Worm (Caenorhabditis elegans) whole organism, midembryonic: ENCODE data around the gene dpy-4.

Experiments used
- T22C8.4 ChIP-seq: fragments of 200-800 bp; sonication (Bioruptor generic); IDR thresholded peaks from 2 replicates; pipeline ENCODE4 v1.3.6; 2022; ENCODE audit warnings: missing genetic modification characterization, missing compliant biosample characterization
- cog-1 ChIP-seq: sonication (generic microtip); optimal IDR thresholded peaks from 2 replicates; lab custom pipeline; 2016; ENCODE audit warnings: missing genetic modification characterization, missing compliant biosample characterization
- flt-1 ChIP-seq: fragments of 200-800 bp; sonication (Bioruptor generic); IDR thresholded peaks from 2 replicates; pipeline ENCODE4 v1.3.6; 2022; ENCODE audit warnings: missing genetic modification characterization, missing compliant biosample characterization
- klf-2 ChIP-seq: fragments of 200-800 bp; sonication (Bioruptor generic); conservative IDR thresholded peaks from 2 replicates; pipeline ENCODE4 v1.3.6; 2022; ENCODE audit warnings: missing genetic modification reagents, missing genetic modification characterization, missing compliant biosample characterization
- med-1 ChIP-seq: sonication (generic microtip); optimal IDR thresholded peaks from 2 replicates; lab custom pipeline; 2017; ENCODE audit warnings: missing genetic modification characterization, mild to moderate bottlenecking, missing compliant biosample characterization, antibody characterized with exemption, missing genetic modification reagents; ENCODE audit not compliant: insufficient read depth
- ref-1 ChIP-seq: fragments of 200-800 bp; sonication (Bioruptor generic); conservative IDR thresholded peaks from 2 replicates; pipeline ENCODE4 v1.3.6; 2022; ENCODE audit warnings: missing genetic modification reagents, missing genetic modification characterization, missing compliant biosample characterization
- tab-1 ChIP-seq: fragments of 200-800 bp; sonication (Bioruptor generic); IDR thresholded peaks from 2 replicates; pipeline ENCODE4 v1.3.6; 2022; ENCODE audit warnings: missing genetic modification characterization, missing compliant biosample characterization
- ztf-23 ChIP-seq: fragments of 200-800 bp; sonication (Bioruptor generic); IDR thresholded peaks from 2 replicates; pipeline ENCODE4 v1.3.6; 2022; ENCODE audit warnings: missing genetic modification reagents, missing genetic modification characterization, missing compliant biosample characterization
- ztf-29 ChIP-seq: fragments of 200-800 bp; sonication (Bioruptor generic); IDR thresholded peaks from 2 replicates; pipeline ENCODE4 v1.3.6; 2022; ENCODE audit warnings: missing genetic modification reagents, missing genetic modification characterization, missing compliant biosample characterization

dpy-4 gene

ce11 chrIV:14978204-14978603 lies 8.4 kb downstream of the dpy-4 start:
- TF ChIP-seq T22C8.4 (GFP tag; lab: Robert Waterston, UW) (no peak), cog-1 (tag; lab: Kevin White, UChicago) (no peak), tab-1 (no peak), flt-1 (GFP tag; lab: Robert Waterston, UW) (no peak), med-1 (GFP tag; lab: Kevin White, UChicago) (no peak), ref-1 (GFP tag; lab: Robert Waterston, UW) (no peak), ztf-29 (GFP tag; lab: Robert Waterston, UW) (no peak), ztf-23 (GFP tag; lab: Robert Waterston, UW) (no peak)

- TF ChIP-seq T22C8.4 (GFP tag; lab: Robert Waterston, UW) (no peak), ref-1 (GFP tag; lab: Robert Waterston, UW) (no peak), ztf-29 (GFP tag; lab: Robert Waterston, UW) (no peak), cog-1 (tag; lab: Kevin White, UChicago) (no peak), flt-1 (GFP tag; lab: Robert Waterston, UW) (no peak), tab-1 (no peak), klf-2 (GFP tag; lab: Robert Waterston, UW) (no peak), med-1 (GFP tag; lab: Kevin White, UChicago) (no peak), ztf-23 (GFP tag; lab: Robert Waterston, UW) (no peak)
Measured at ce11 chrIV:14960061-14960460, 26.5 kb downstream of the dpy-4 start.

DNA sequence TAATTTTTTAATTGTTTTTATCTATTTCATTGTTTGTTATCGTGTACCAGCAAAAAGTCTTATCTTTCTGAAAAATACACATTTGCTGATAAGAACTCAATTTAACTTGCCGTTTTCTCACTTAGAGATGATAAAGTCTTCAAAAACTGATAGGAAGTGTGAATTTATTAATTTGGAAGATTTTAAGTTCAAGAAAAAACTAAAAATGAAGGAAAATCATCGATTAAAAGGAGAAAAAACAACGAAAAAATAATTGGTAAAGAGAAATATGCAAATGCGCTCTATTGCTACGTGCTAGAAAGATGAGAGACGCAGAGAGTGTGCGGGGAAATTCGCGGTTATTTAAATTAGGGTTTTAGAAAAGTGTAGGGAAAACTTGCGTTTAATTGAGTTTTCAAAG lies 27.2 kb downstream of the dpy-4 start:
- no peak for TF ChIP-seq klf-2 (GFP tag; lab: Robert Waterston, UW)

DNA sequence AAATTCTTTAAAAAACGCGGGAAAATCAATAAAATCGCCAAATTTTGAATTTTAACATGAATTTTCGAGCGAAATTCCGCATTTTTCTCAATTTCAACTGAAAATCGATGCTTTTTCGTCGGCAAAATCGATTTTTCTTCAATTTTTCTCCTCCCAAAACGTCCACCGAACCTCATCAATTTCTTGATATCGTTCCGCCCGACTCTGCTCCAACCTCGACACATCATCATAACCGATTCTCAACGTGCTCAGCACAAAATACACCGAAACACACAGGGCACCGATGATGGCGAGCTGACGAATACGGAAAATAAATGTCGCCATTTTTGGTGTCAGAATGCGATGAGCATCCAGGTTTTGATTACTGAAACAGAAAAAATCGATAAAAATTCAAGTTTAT lies 28.0 kb downstream of the dpy-4 start, which contains the start of gene Y41E3.1:
Gene Y41E3.1 (minus strand): TSS at position 324 of the 400 bp plus-strand sequence.
- TF ChIP-seq ztf-23 (GFP tag; lab: Robert Waterston, UW): no peak
- no peak for TF ChIP-seq ztf-29 (GFP tag; lab: Robert Waterston, UW)
- no peak for TF ChIP-seq ref-1 (GFP tag; lab: Robert Waterston, UW)
- no peak for TF ChIP-seq T22C8.4 (GFP tag; lab: Robert Waterston, UW)
- no peak for TF ChIP-seq klf-2 (GFP tag; lab: Robert Waterston, UW)
- TF ChIP-seq tab-1: no peak
- no peak for TF ChIP-seq cog-1 (tag; lab: Kevin White, UChicago)
- no peak for TF ChIP-seq flt-1 (GFP tag; lab: Robert Waterston, UW)

ce11 chrIV:14956693-14957281 lies 29.8 kb downstream of the dpy-4 start:
- TF ChIP-seq cog-1 (tag; lab: Kevin White, UChicago): no peak
- no peak for TF ChIP-seq T22C8.4 (GFP tag; lab: Robert Waterston, UW)
- TF ChIP-seq klf-2 (GFP tag; lab: Robert Waterston, UW): no peak
- TF ChIP-seq tab-1: no peak
- no peak for TF ChIP-seq ztf-23 (GFP tag; lab: Robert Waterston, UW)
- TF ChIP-seq ztf-29 (GFP tag; lab: Robert Waterston, UW): no peak
- TF ChIP-seq ref-1 (GFP tag; lab: Robert Waterston, UW): no peak
- TF ChIP-seq flt-1 (GFP tag; lab: Robert Waterston, UW): no peak
- TF ChIP-seq med-1 (GFP tag; lab: Kevin White, UChicago): no peak

DNA sequence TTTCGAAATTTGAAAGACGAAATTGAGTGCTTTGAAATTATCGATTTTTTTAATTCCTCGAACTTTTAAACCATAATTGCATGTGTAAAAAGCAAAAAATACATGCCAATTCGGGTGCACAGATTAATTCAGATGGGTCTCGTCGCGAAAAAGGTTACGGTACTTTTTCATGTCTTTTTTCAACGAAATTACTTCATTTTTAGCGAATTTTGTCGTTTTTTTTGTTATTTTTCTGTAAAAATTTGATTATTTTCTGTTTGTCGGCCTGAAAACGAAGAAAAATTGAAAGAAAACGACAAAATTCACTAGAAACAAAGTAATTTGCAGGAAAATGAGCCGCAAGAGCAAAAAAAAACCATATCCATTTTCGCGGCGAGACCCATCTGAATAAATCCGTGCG lies 31.7 kb downstream of the dpy-4 start:
- TF ChIP-seq cog-1 (tag; lab: Kevin White, UChicago) (no peak), ztf-29 (GFP tag; lab: Robert Waterston, UW) (no peak), tab-1 (no peak), klf-2 (GFP tag; lab: Robert Waterston, UW) (no peak), ztf-23 (GFP tag; lab: Robert Waterston, UW) (no peak), med-1 (GFP tag; lab: Kevin White, UChicago) (no peak), ref-1 (GFP tag; lab: Robert Waterston, UW) (no peak), T22C8.4 (GFP tag; lab: Robert Waterston, UW) (no peak), flt-1 (GFP tag; lab: Robert Waterston, UW) (no peak)

DNA sequence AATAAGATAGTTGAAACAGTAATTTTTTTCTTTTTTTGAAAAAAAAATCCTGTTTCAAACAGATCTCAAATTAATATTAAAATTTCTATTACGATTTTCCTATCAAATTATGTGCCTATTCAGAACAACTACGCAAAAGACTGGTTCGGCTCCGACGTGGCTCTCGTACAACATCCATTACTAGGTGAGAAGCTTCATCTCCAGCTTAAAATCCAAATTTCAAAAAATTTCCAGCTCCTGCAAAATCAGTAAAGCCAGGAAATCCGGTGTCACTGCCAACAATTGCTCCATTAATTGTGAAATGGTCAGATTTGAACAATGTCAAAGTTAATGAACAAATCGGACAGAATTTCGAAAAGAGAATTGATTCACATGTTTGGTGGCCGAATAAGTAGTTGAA lies 32.8 kb downstream of the dpy-4 start:
- TF ChIP-seq ztf-23 (GFP tag; lab: Robert Waterston, UW) (no peak), flt-1 (GFP tag; lab: Robert Waterston, UW) (no peak), ztf-29 (GFP tag; lab: Robert Waterston, UW) (no peak), ref-1 (GFP tag; lab: Robert Waterston, UW) (no peak), med-1 (GFP tag; lab: Kevin White, UChicago) (no peak), klf-2 (GFP tag; lab: Robert Waterston, UW) (no peak), cog-1 (tag; lab: Kevin White, UChicago) (no peak), tab-1 (no peak), T22C8.4 (GFP tag; lab: Robert Waterston, UW) (no peak)

ce11 chrIV:14950468-14950867 lies 36.1 kb downstream of the dpy-4 start, which contains the start of gene Y41E3.22:
Y41E3.22 (plus strand) TSS chrIV:14950710.
- TF ChIP-seq cog-1 (tag; lab: Kevin White, UChicago) (no peak), ztf-29 (GFP tag; lab: Robert Waterston, UW) (no peak), ref-1 (GFP tag; lab: Robert Waterston, UW) (no peak)

- TF ChIP-seq klf-2 (GFP tag; lab: Robert Waterston, UW) (no peak), flt-1 (GFP tag; lab: Robert Waterston, UW) (no peak), ztf-29 (GFP tag; lab: Robert Waterston, UW) (no peak), ztf-23 (GFP tag; lab: Robert Waterston, UW) (no peak), cog-1 (tag; lab: Kevin White, UChicago) (no peak), tab-1 (no peak), ref-1 (GFP tag; lab: Robert Waterston, UW) (no peak), T22C8.4 (GFP tag; lab: Robert Waterston, UW) (no peak), med-1 (GFP tag; lab: Kevin White, UChicago) (no peak)
Measured at ce11 chrIV:14949048-14949447, 37.5 kb downstream of the dpy-4 start.
